Fruit fly (Drosophila melanogaster) whole organism, embryonic: Measurements from ENCODE around the gene dikar.

ENCODE experiments used
- ATbp ChIP-seq: fragments of 200-800 bp; sonication (Bioruptor generic); optimal IDR thresholded peaks from 2 replicates; lab custom pipeline; 2017; ENCODE audit warnings: missing biosample characterization, mild to moderate bottlenecking, missing genetic modification characterization, missing genetic modification reagents
- CG10654 ChIP-seq: fragments of 200-800 bp; sonication (Bioruptor generic); optimal IDR thresholded peaks from 2 replicates; lab custom pipeline; 2016; ENCODE audit warnings: missing biosample characterization, missing genetic modification characterization
- CG10979 ChIP-seq: fragments of 200-800 bp; sonication (Bioruptor generic); optimal IDR thresholded peaks from 2 replicates; lab custom pipeline; 2018; ENCODE audit warnings: missing biosample characterization, mild to moderate bottlenecking, missing genetic modification characterization, moderate library complexity
- CG11695 ChIP-seq: fragments of 200-800 bp; sonication (Bioruptor generic); IDR thresholded peaks from 3 replicates; pipeline ENCODE4 v1.3.6; 2022; ENCODE audit warnings: missing biosample characterization, missing genetic modification characterization
- CG12659 ChIP-seq: fragments of 200-800 bp; sonication (Bioruptor generic); optimal IDR thresholded peaks from 3 replicates; lab custom pipeline; 2017; ENCODE audit warnings: mild to moderate bottlenecking, missing biosample characterization, missing genetic modification reagents, missing genetic modification characterization
- CG12769 ChIP-seq: fragments of 200-800 bp; sonication (Bioruptor generic); optimal IDR thresholded peaks from 2 replicates; lab custom pipeline; 2019; ENCODE audit warnings: missing biosample characterization, mild to moderate bottlenecking, missing genetic modification characterization, moderate library complexity
- CG13287 ChIP-seq: fragments of 200-800 bp; sonication (Bioruptor generic); IDR thresholded peaks from 2 replicates; pipeline ENCODE4 v1.3.6; 2022; ENCODE audit warnings: missing biosample characterization, missing genetic modification characterization; ENCODE audit not compliant: partially characterized antibody
- CG13624 ChIP-seq: fragments of 200-800 bp; sonication (Bioruptor generic); optimal IDR thresholded peaks from 2 replicates; lab custom pipeline; 2016; ENCODE audit warnings: missing biosample characterization, missing genetic modification characterization
- CG14965 ChIP-seq: fragments of 200-800 bp; sonication (Bioruptor generic); optimal IDR thresholded peaks from 2 replicates; lab custom pipeline; 2016; ENCODE audit warnings: missing biosample characterization, missing genetic modification characterization, borderline replicate concordance
- CG1529 ChIP-seq: fragments of 200-800 bp; sonication (Bioruptor generic); optimal IDR thresholded peaks from 3 replicates; lab custom pipeline; 2018; ENCODE audit warnings: missing biosample characterization, missing genetic modification characterization
- CG15479 ChIP-seq: fragments of 200-800 bp; sonication (Bioruptor generic); optimal IDR thresholded peaks from 3 replicates; lab custom pipeline; 2019; ENCODE audit warnings: missing biosample characterization, mild to moderate bottlenecking, missing genetic modification characterization, moderate library complexity
- CG15514 ChIP-seq: fragments of 200-800 bp; sonication (Bioruptor generic); optimal IDR thresholded peaks from 3 replicates; lab custom pipeline; 2017; ENCODE audit warnings: missing biosample characterization, missing genetic modification characterization, mild to moderate bottlenecking, moderate library complexity, missing genetic modification reagents
- CG15601 ChIP-seq: fragments of 200-800 bp; sonication (Bioruptor generic); optimal IDR thresholded peaks from 3 replicates; lab custom pipeline; 2019; ENCODE audit warnings: missing biosample characterization, mild to moderate bottlenecking, missing genetic modification characterization, moderate library complexity
- CG1603 ChIP-seq: fragments of 200-800 bp; sonication (Bioruptor generic); optimal IDR thresholded peaks from 2 replicates; lab custom pipeline; 2019; ENCODE audit warnings: missing biosample characterization, mild to moderate bottlenecking, missing genetic modification characterization, moderate library complexity
- CG17328 ChIP-seq: fragments of 200-800 bp; sonication (Bioruptor generic); IDR thresholded peaks from 2 replicates; pipeline ENCODE4 v1.3.6; 2022; ENCODE audit warnings: missing biosample characterization, missing genetic modification characterization
- CG1832 ChIP-seq: fragments of 200-800 bp; sonication (Bioruptor generic); optimal IDR thresholded peaks from 2 replicates; lab custom pipeline; 2017; ENCODE audit warnings: missing biosample characterization, mild to moderate bottlenecking, missing genetic modification characterization, inconsistent platforms
- CG18476 ChIP-seq: fragments of 200-800 bp; sonication (Bioruptor generic); optimal IDR thresholded peaks from 2 replicates; lab custom pipeline; 2016; ENCODE audit warnings: missing biosample characterization, mild to moderate bottlenecking, missing genetic modification characterization
- CG31224 ChIP-seq: fragments of 200-800 bp; sonication (Bioruptor generic); IDR thresholded peaks from 2 replicates; pipeline ENCODE4 v1.3.6; 2022; ENCODE audit warnings: missing biosample characterization, missing genetic modification characterization
- CG3838 ChIP-seq: fragments of 200-800 bp; sonication (Bioruptor generic); optimal IDR thresholded peaks from 3 replicates; lab custom pipeline; 2016; ENCODE audit warnings: missing biosample characterization, missing genetic modification characterization
- CG4707 ChIP-seq: fragments of 200-800 bp; sonication (Bioruptor generic); optimal IDR thresholded peaks from 2 replicates; lab custom pipeline; 2018; ENCODE audit warnings: missing biosample characterization, mild to moderate bottlenecking, missing genetic modification characterization, moderate library complexity
- CG6254 ChIP-seq: fragments of 200-800 bp; sonication (Bioruptor generic); optimal IDR thresholded peaks from 3 replicates; lab custom pipeline; 2017; ENCODE audit warnings: mild to moderate bottlenecking, missing biosample characterization, missing genetic modification reagents, missing genetic modification characterization
- CG6654 ChIP-seq: fragments of 200-800 bp; sonication (Bioruptor generic); optimal IDR thresholded peaks from 2 replicates; lab custom pipeline; 2017; ENCODE audit warnings: missing biosample characterization, mild to moderate bottlenecking, missing genetic modification characterization
- CG6765 ChIP-seq: fragments of 200-800 bp; sonication (Bioruptor generic); optimal IDR thresholded peaks from 3 replicates; lab custom pipeline; 2017; ENCODE audit warnings: missing biosample characterization, mild to moderate bottlenecking, missing genetic modification characterization
- Chrac-16 ChIP-seq: fragments of 200-800 bp; sonication (Bioruptor generic); optimal IDR thresholded peaks from 3 replicates; lab custom pipeline; 2016; ENCODE audit warnings: missing biosample characterization, missing genetic modification characterization
- Dad ChIP-seq: fragments of 200-800 bp; sonication (Bioruptor generic); optimal IDR thresholded peaks from 3 replicates; lab custom pipeline; 2016; ENCODE audit warnings: missing biosample characterization, missing genetic modification characterization
- Dref ChIP-seq: fragments of 200-800 bp; sonication (Bioruptor generic); IDR thresholded peaks from 2 replicates; pipeline ENCODE4 v1.3.6; 2022; ENCODE audit warnings: missing biosample characterization, missing genetic modification characterization
- Gug ChIP-seq: fragments of 200-800 bp; sonication (Bioruptor generic); IDR thresholded peaks from 4 replicates; pipeline ENCODE4 v1.3.6; 2022; ENCODE audit warnings: missing biosample characterization, missing genetic modification characterization
- Jarid2 ChIP-seq: fragments of 200-800 bp; sonication (Bioruptor generic); optimal IDR thresholded peaks from 3 replicates; lab custom pipeline; 2017; ENCODE audit warnings: mild to moderate bottlenecking, missing biosample characterization, missing genetic modification reagents, missing genetic modification characterization
- Max ChIP-seq: fragments of 200-800 bp; sonication (Bioruptor generic); optimal IDR thresholded peaks from 2 replicates; lab custom pipeline; 2016; ENCODE audit warnings: missing biosample characterization, mild to moderate bottlenecking, missing genetic modification characterization
- Neu2 ChIP-seq: fragments of 200-800 bp; sonication (Bioruptor generic); optimal IDR thresholded peaks from 3 replicates; lab custom pipeline; 2016; ENCODE audit warnings: missing biosample characterization, missing genetic modification characterization, borderline replicate concordance
- Nf-YA ChIP-seq: fragments of 200-800 bp; sonication (Bioruptor generic); IDR thresholded peaks from 2 replicates; pipeline ENCODE4 v1.3.6; 2022; ENCODE audit warnings: missing biosample characterization, missing genetic modification characterization
- Oli ChIP-seq: fragments of 200-800 bp; sonication (Bioruptor generic); optimal IDR thresholded peaks from 2 replicates; lab custom pipeline; 2018; ENCODE audit warnings: missing biosample characterization, mild to moderate bottlenecking, missing genetic modification characterization, moderate library complexity
- Rx ChIP-seq: fragments of 200-800 bp; sonication (Bioruptor generic); IDR thresholded peaks from 2 replicates; pipeline ENCODE4 v1.3.6; 2022; ENCODE audit warnings: missing biosample characterization, missing genetic modification characterization
- Sox100B ChIP-seq: fragments of 200-800 bp; sonication (Bioruptor generic); optimal IDR thresholded peaks from 3 replicates; lab custom pipeline; 2018; ENCODE audit warnings: missing biosample characterization, mild to moderate bottlenecking, missing genetic modification characterization
- Ssrp ChIP-seq: fragments of 200-800 bp; sonication (Bioruptor generic); optimal IDR thresholded peaks from 2 replicates; lab custom pipeline; 2018; ENCODE audit warnings: missing biosample characterization, mild to moderate bottlenecking, missing genetic modification characterization, moderate library complexity
- al ChIP-seq: fragments of 200-800 bp; sonication (Bioruptor generic); IDR thresholded peaks from 2 replicates; pipeline ENCODE4 v1.3.6; 2022; ENCODE audit warnings: missing biosample characterization, missing genetic modification characterization
- ap ChIP-seq: fragments of 200-800 bp; sonication (Bioruptor generic); IDR thresholded peaks from 2 replicates; pipeline ENCODE4 v1.3.6; 2022; ENCODE audit warnings: missing biosample characterization, missing genetic modification characterization
- chif ChIP-seq, 2 experiments: fragments of 200-800 bp; sonication (Bioruptor generic); optimal IDR thresholded peaks; 3 replicates each; lab custom pipeline; 2016; ENCODE audit warnings: missing biosample characterization in 2 of 2, missing genetic modification characterization in 2 of 2
- ci ChIP-seq: fragments of 200-800 bp; sonication (Bioruptor generic); IDR thresholded peaks from 3 replicates; pipeline ENCODE4 v1.3.6; 2022; ENCODE audit warnings: missing biosample characterization, missing genetic modification characterization
- corto ChIP-seq: fragments of 200-800 bp; sonication (Bioruptor generic); optimal IDR thresholded peaks from 2 replicates; lab custom pipeline; 2016; ENCODE audit warnings: missing biosample characterization, mild to moderate bottlenecking, missing genetic modification characterization, moderate library complexity
- ftz-f1 ChIP-seq: fragments of 200-800 bp; sonication (Bioruptor generic); optimal IDR thresholded peaks from 2 replicates; lab custom pipeline; 2016; ENCODE audit warnings: missing biosample characterization, missing genetic modification characterization
- gfzf ChIP-seq: fragments of 200-800 bp; sonication (Bioruptor generic); optimal IDR thresholded peaks from 2 replicates; lab custom pipeline; 2016; ENCODE audit warnings: missing biosample characterization, mild to moderate bottlenecking, missing genetic modification characterization, moderate library complexity
- ken ChIP-seq: fragments of 200-800 bp; sonication (Bioruptor generic); IDR thresholded peaks from 3 replicates; pipeline ENCODE4 v1.3.6; 2022; ENCODE audit warnings: missing biosample characterization, missing genetic modification characterization
- lab ChIP-seq: fragments of 200-800 bp; sonication (Bioruptor generic); optimal IDR thresholded peaks from 3 replicates; lab custom pipeline; 2017; ENCODE audit warnings: missing biosample characterization, missing genetic modification characterization, mild to moderate bottlenecking, moderate library complexity, missing genetic modification reagents
- pzg ChIP-seq: fragments of 200-800 bp; sonication (Bioruptor generic); optimal IDR thresholded peaks from 3 replicates; lab custom pipeline; 2018; ENCODE audit warnings: missing biosample characterization, mild to moderate bottlenecking, missing genetic modification characterization, moderate library complexity
- sisA ChIP-seq: fragments of 200-800 bp; sonication (Bioruptor generic); IDR thresholded peaks from 2 replicates; pipeline ENCODE4 v1.3.6; 2022; ENCODE audit warnings: missing biosample characterization, missing genetic modification characterization
- tna ChIP-seq: fragments of 200-800 bp; sonication (Bioruptor generic); IDR thresholded peaks from 2 replicates; pipeline ENCODE4 v1.3.6; 2022; ENCODE audit warnings: missing biosample characterization, missing genetic modification characterization; ENCODE audit not compliant: partially characterized antibody
- trem ChIP-seq: fragments of 200-800 bp; optimal IDR thresholded peaks from 3 replicates; lab custom pipeline; 2019; ENCODE audit warnings: missing biosample characterization, mild to moderate bottlenecking, missing genetic modification characterization, moderate library complexity
- twi ChIP-seq: fragments of 200-800 bp; optimal IDR thresholded peaks from 2 replicates; lab custom pipeline; 2019; ENCODE audit warnings: missing biosample characterization, mild to moderate bottlenecking, missing genetic modification characterization, moderate library complexity
- wek ChIP-seq: fragments of 200-800 bp; sonication (Bioruptor generic); optimal IDR thresholded peaks from 3 replicates; lab custom pipeline; 2018; ENCODE audit warnings: missing biosample characterization, mild to moderate bottlenecking, missing genetic modification characterization, moderate library complexity

dikar gene

dm6 chr3L:6742974-6743345 lies at the start of gene dikar:
dikar (minus strand) TSS chr3L:6743164.
- TF ChIP-seq lab (GFP tag; lab: Kevin White, UChicago) (no peak), CG3838 (no peak), CG15601 (tag; lab: Kevin White, UChicago) (no peak), CG6654 (no peak), wek (GFP tag; lab: Kevin White, UChicago) (no peak), CG13287 (GFP tag; lab: Robert Waterston, UW) (peak; percentile 73), pzg (GFP tag; lab: Kevin White, UChicago) (peak; percentile 40), Gug (GFP tag; lab: Robert Waterston, UW) (peak; percentile 88), Chrac-16 (GFP tag; lab: Kevin White, UChicago) (peak; percentile 44), Dad (GFP tag; lab: Kevin White, UChicago) (peak; percentile 16), CG13624 (GFP tag; lab: Kevin White, UChicago) (peak; percentile 41), Dref (GFP tag; lab: Robert Waterston, UW) (peak; percentile 79), CG10654 (no peak), CG6765 (GFP tag; lab: Kevin White, UChicago) (no peak), Max (GFP tag; lab: Kevin White, UChicago) (no peak), CG31224 (peak; percentile 42; the same call in 1 of the 2 replicates), ATbp (GFP tag; lab: Kevin White, UChicago) (no peak), twi (tag; lab: Kevin White, UChicago) (no peak), CG1603 (tag; lab: Kevin White, UChicago) (no peak), CG6254 (no peak), Jarid2 (GFP tag; lab: Kevin White, UChicago) (no peak), chif (GFP tag; optimal IDR thresholded peaks at IDR 0.05; lab: Kevin White, UChicago) (no peak), CG17328 (GFP tag; lab: Robert Waterston, UW) (0 out of 2 replicates have a peak, but pooled peaks have one; percentile 17), Oli (tag; lab: Kevin White, UChicago) (no peak), tna (GFP tag; lab: Robert Waterston, UW) (peak; percentile 58), CG18476 (GFP tag; lab: Kevin White, UChicago) (no peak), ap (GFP tag; lab: Robert Waterston, UW) (no peak), CG12769 (no peak), trem (tag; lab: Kevin White, UChicago) (peak; percentile 22), CG1832 (no peak), ftz-f1 (GFP tag; lab: Kevin White, UChicago) (no peak), CG1529 (GFP tag; lab: Kevin White, UChicago) (no peak), CG4707 (GFP tag; lab: Kevin White, UChicago) (no peak), gfzf (GFP tag; lab: Kevin White, UChicago) (no peak), CG15479 (GFP tag; lab: Kevin White, UChicago) (no peak), sisA (peak; percentile 66), Sox100B (no peak), CG10979 (peak; percentile 7), CG11695 (GFP tag; lab: Robert Waterston, UW) (0 out of 3 replicates have a peak, but pooled peaks have one; percentile 18), corto (no peak), al (GFP tag; lab: Robert Waterston, UW) (peak; percentile 63), Ssrp (tag; lab: Kevin White, UChicago) (peak; percentile 26), Neu2 (GFP tag; lab: Kevin White, UChicago) (no peak), CG15514 (GFP tag; lab: Kevin White, UChicago) (peak; percentile 26), ken (peak; percentile 58; the same call in 2 of the 3 replicates), ci (GFP tag; lab: Robert Waterston, UW) (peak; percentile 61; the same call in 1 of the 3 replicates), Nf-YA (GFP tag; lab: Robert Waterston, UW) (0 out of 2 replicates have a peak, but pooled peaks have one; percentile 13), CG14965 (no peak), CG12659 (peak; percentile 40), Rx (GFP tag; lab: Robert Waterston, UW) (peak; percentile 54)
